Fruit fly (Drosophila melanogaster) whole organism: ENCODE data around the gene CG34309.

ENCODE experiments used
- CG8478 ChIP-seq: fragments of >200 bp; optimal IDR thresholded peaks from 2 replicates; lab custom pipeline; 2018; ENCODE audit warnings: inconsistent platforms
- Dll ChIP-seq: fragments of >200 bp; optimal IDR thresholded peaks from 2 replicates; lab custom pipeline; 2017
- EcR ChIP-seq, 2 experiments: fragments of >200 bp; optimal IDR thresholded peaks; 2 replicates each; lab custom pipeline; 2017; ENCODE audit warnings: missing biosample characterization in 2 of 2, missing genetic modification characterization in 2 of 2, missing genetic modification reagents in 2 of 2
- pan ChIP-seq: fragments of >200 bp; optimal IDR thresholded peaks from 2 replicates; lab custom pipeline; 2017
- psq ChIP-seq: fragments of >200 bp; optimal IDR thresholded peaks from 2 replicates; lab custom pipeline; 2017
- usp ChIP-seq: fragments of >200 bp; optimal IDR thresholded peaks from 2 replicates; lab custom pipeline; 2017; ENCODE audit warnings: missing biosample characterization, missing genetic modification characterization, mixed read lengths

DNA sequence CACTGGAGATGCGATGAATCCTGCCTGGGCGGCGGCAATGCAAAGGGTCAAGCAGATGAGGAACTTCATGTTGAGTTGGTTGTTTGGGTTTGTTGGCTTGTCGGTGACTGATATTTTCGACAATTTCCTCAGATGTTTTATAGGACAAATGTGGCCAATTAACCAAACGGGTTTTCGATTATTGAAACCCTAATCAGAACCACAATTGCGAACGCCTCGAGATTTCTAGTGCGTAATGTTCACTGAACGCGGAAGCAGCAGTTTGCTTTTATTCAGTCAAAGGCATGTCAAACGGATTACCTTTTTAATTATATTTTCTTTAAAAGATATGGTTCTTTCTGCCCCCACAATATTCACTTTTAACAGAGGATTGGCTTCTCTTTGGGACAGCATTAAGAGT, 24.6 kb downstream of the CG34309 start, which contains the start of gene CG14374:
- TF ChIP-seq Dll (lab: Kevin White, UChicago) (no peak), pan (lab: Kevin White, UChicago) (no peak), CG8478 (no peak), usp (no peak), psq (no peak), EcR (GFP tag; optimal IDR thresholded peaks at IDR 0.05; lab: Kevin White, UChicago) (no peak)
